Worm (Caenorhabditis elegans): ENCODE measurements around the gene Y38E10A.33.

Gene Y38E10A.33

DNA sequence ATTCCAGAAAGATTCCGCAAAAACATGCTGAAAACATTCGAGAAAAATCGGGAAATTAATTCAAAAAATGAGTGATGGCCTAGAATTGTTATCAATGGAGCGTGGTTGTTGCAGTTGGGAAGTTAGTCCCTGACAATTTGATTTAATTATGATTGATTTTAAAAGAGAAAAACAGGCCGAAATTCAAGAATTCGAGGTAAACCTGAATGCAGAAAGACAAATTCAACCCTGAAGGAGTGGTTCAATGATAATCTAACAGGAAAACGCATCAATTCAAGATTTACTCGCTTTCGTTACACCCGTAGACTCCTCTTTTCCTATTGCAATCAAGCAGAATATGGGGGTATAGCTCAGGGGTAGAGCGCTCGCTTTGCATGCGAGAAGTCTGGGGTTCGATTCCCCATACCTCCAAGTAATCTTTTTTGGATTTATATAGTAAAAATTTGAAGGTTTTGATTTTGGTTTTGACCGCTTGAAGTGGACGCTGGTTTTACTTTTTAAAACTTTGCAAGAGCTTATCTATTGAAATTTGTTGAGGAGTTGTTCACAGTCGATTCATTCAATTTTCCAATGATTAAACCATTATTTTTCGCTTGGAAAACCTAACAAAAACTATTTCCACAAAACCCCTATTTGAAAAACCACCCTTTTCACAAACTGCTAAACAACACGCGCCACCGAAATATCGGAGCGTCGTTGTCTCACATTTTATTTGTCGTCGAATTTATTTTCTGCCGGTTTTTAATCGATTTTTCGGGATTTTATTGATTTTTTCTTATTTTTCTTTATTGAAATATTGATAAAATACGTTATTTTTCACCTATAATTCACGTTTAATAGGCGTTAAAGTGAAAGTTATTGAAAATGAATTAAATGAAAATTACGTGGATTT lies 1.2 kb downstream of the Y38E10A.33 start (continued):
- TF ChIP-seq ces-1 (GFP tag; optimal IDR thresholded peaks at IDR 0.05) (no peak), saeg-2 (GFP tag; IDR thresholded peaks at IDR 0.05) (no peak), tra-1 (GFP tag; IDR thresholded peaks at IDR 0.05) (peak; percentile 13; the same call in 1 of the 2 replicates), ceh-20 (GFP tag; IDR thresholded peaks at IDR 0.05) (peak; percentile 49; the same call in 1 of the 2 replicates), nhr-42 (GFP tag; IDR thresholded peaks at IDR 0.05) (no peak), egl-27 (tag; optimal IDR thresholded peaks at IDR 0.05) (no peak), nhr-10 (tag; optimal IDR thresholded peaks at IDR 0.05) (no peak), set-16 (GFP tag; IDR thresholded peaks at IDR 0.05) (no peak), attf-4 (tag; optimal IDR thresholded peaks at IDR 0.05) (no peak), R02D3.7 (tag; optimal IDR thresholded peaks at IDR 0.05) (peak; percentile 16), gei-8 (GFP tag; optimal IDR thresholded peaks at IDR 0.05) (peak; percentile 71), lin-29 (GFP tag; IDR thresholded peaks at IDR 0.05) (no peak), Y48G9A.11 (GFP tag; IDR thresholded peaks at IDR 0.05) (peak; percentile 90), daf-16 (GFP tag; optimal IDR thresholded peaks at IDR 0.05) (peak; percentile 8 to 91), daf-16 (tag; optimal IDR thresholded peaks at IDR 0.05) (peak; percentile 54), arid-1 (GFP tag; conservative IDR thresholded peaks at IDR 0.05) (peak; percentile 58; the same call in 1 of the 2 replicates), F49E8.2 (tag; optimal IDR thresholded peaks at IDR 0.05; ENCODE audit: borderline replicate concordance) (peak; percentile 67), egl-43 (GFP tag; IDR thresholded peaks at IDR 0.05) (peak; percentile 93), nhr-48 (tag; optimal IDR thresholded peaks at IDR 0.05) (peak; percentile 35), mxl-3 (GFP tag; optimal IDR thresholded peaks at IDR 0.05) (peak; percentile 65), zag-1 (tag; optimal IDR thresholded peaks at IDR 0.05) (no peak), daf-19 (GFP tag; conservative IDR thresholded peaks at IDR 0.05) (no peak), unc-130 (GFP tag; optimal IDR thresholded peaks at IDR 0.05) (peak; percentile 77), lim-7 (GFP tag; IDR thresholded peaks at IDR 0.05) (peak; percentile 94), daf-12 (tag; optimal IDR thresholded peaks at IDR 0.05) (no peak)

DNA sequence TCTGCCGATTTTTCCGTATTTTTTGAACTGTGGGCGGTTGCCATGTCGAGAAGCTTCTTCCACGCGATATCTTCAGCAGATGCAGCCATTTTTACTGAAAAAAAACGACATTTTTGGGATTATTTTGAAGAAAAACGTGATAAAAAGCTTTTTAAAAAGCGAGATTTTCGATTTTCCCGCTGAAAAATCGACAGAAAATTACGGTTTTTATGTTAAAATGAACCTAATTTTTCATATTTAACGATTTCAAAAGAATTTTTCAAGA lies 1.8 kb downstream of the Y38E10A.33 start, which contains the start of gene Y38E10A.22:
Gene Y38E10A.22 (minus strand): TSS at position 101 of the 265 bp plus-strand sequence.
- TF ChIP-seq snpc-4 (tag; optimal IDR thresholded peaks at IDR 0.05) (no peak), ZK337.2 (GFP tag; IDR thresholded peaks at IDR 0.05) (no peak), lin-13 (GFP tag; optimal IDR thresholded peaks at IDR 0.05) (no peak), snpc-1.2 (GFP tag; IDR thresholded peaks at IDR 0.05) (no peak), vab-7 (GFP tag; IDR thresholded peaks at IDR 0.05) (no peak), mxl-3 (GFP tag; optimal IDR thresholded peaks at IDR 0.05) (no peak), saeg-2 (GFP tag; IDR thresholded peaks at IDR 0.05) (no peak), skn-1 (tag; optimal IDR thresholded peaks at IDR 0.05) (no peak), unc-62 (GFP tag; optimal IDR thresholded peaks at IDR 0.05 in 1 of 2) (no peak), unc-62 (tag; optimal IDR thresholded peaks at IDR 0.05) (no peak), mdt-29 (GFP tag; IDR thresholded peaks at IDR 0.05) (no peak), hlh-11 (tag; optimal IDR thresholded peaks at IDR 0.05) (no peak), jun-1 (tag; optimal IDR thresholded peaks at IDR 0.05) (no peak)

DNA sequence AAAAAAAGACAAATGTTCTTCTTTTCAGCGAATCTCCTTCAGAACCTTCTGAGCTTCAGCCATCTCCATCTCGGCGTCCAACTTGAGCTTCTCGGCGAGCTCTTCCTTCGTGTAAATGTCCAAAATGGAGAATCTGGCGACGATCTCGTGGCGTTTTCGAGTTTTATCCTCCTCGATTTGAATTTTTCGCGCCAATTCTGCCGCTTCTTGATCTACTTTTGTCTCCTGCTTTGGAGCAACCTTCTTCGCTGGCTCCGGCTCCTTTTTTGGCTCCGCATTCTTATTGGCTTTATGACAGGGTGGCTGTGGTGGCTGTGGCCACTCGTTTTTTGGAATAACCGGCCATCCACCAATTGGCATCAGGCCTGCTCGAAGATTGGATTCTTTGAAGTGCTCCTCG lies 6.1 kb downstream of the Y38E10A.33 start:
- no peak for TF ChIP-seq lim-7 (GFP tag; IDR thresholded peaks at IDR 0.05)
- TF ChIP-seq set-16 (GFP tag; IDR thresholded peaks at IDR 0.05), result 0 out of 2 replicates have a peak, but pooled peaks have one; percentile 22
- TF ChIP-seq vab-7 (GFP tag; IDR thresholded peaks at IDR 0.05), result 0 out of 2 replicates have a peak, but pooled peaks have one; percentile 11

DNA sequence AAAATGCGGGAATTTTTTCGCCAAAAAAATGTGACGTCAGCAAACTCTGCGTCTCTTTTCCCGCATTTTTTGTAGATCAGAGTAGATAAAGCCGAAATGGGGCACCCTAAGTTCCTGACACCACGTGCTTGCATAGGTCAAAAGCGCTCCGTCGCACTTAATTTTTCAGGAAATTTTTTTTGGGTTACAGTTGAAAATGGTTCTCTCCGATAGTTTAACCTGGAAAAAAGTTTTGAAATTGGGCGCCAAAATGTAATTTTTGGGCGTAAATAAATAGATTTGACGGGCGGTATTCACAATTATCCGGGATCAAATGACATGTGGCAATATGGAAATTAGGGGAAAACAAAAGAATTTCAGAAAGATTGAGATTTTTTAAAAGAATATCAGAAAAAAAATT lies 6.9 kb downstream of the Y38E10A.33 start:
- 0 out of 2 replicates have a peak, but pooled peaks have one; percentile 13 for TF ChIP-seq Y48G9A.11 (GFP tag; IDR thresholded peaks at IDR 0.05)
- TF ChIP-seq nhr-6 (tag; optimal IDR thresholded peaks at IDR 0.05), result no peak
- peak; percentile 93 for TF ChIP-seq aha-1 (tag)
- TF ChIP-seq egl-43 (GFP tag; IDR thresholded peaks at IDR 0.05), result peak; percentile 74
- TF ChIP-seq set-16 (GFP tag; IDR thresholded peaks at IDR 0.05), result no peak
- no peak for TF ChIP-seq T26A8.4 (GFP tag; IDR thresholded peaks at IDR 0.05)

All from whole organism, L4 larva.